Worm (Caenorhabditis elegans): ENCODE measurements around the gene nhr-10.
"Not testable (repeated sequence)": the region's sequence is repeated elsewhere in the genome, so short reads cannot be mapped to it uniquely, and the experiment has no call there.

- TF ChIP-seq pha-4 (tag; optimal IDR thresholded peaks at IDR 0.05); repo-1 (tag; optimal IDR thresholded peaks at IDR 0.05); dpl-1 (GFP tag; optimal IDR thresholded peaks at IDR 0.05): not testable (repeated sequence)
Measured at ce11 chrIII:7128601-7129000, 13.4 kb upstream of the nhr-10 start, which contains the start of gene viro-2.

Data from whole organism, young adult.